Worm (Caenorhabditis elegans): ENCODE data around the gene F54F12.1.

ce11 chrIII:13049956-13050355 lies 5.3 kb downstream of the F54F12.1 start:
- no peak for TF ChIP-seq lin-13 (tag; optimal IDR thresholded peaks at IDR 0.05)
- TF ChIP-seq bed-3 (GFP tag; optimal IDR thresholded peaks at IDR 0.05), result no peak
- no peak for TF ChIP-seq unc-62 (GFP tag; optimal IDR thresholded peaks at IDR 0.05)

All from whole organism, mixed stage, embryonic.